Fruit fly (Drosophila melanogaster) whole organism, embryonic: ENCODE measurements around the gene CG45428.

Experiments
- CG11093 ChIP-seq: fragments of 200-800 bp; sonication (Bioruptor generic); IDR thresholded peaks from 3 replicates; pipeline ENCODE4 v1.3.6; 2022; ENCODE audit warnings: missing biosample characterization, missing genetic modification characterization
- CG11247 ChIP-seq: fragments of 200-800 bp; sonication (Bioruptor generic); IDR thresholded peaks from 2 replicates; pipeline ENCODE4 v1.3.6; 2022; ENCODE audit warnings: missing biosample characterization, missing genetic modification characterization
- CG11398 ChIP-seq: fragments of 200-800 bp; sonication (Bioruptor generic); optimal IDR thresholded peaks from 2 replicates; lab custom pipeline; 2016; ENCODE audit warnings: missing biosample characterization, missing genetic modification characterization
- CG11456 ChIP-seq: fragments of 200-800 bp; sonication (Bioruptor generic); IDR thresholded peaks from 3 replicates; pipeline ENCODE4 v1.3.6; 2022; ENCODE audit warnings: missing biosample characterization, missing genetic modification characterization
- CG11696 ChIP-seq: fragments of 200-800 bp; sonication (Bioruptor generic); IDR thresholded peaks from 2 replicates; pipeline ENCODE4 v1.3.6; 2022; ENCODE audit warnings: missing biosample characterization, missing genetic modification characterization
- CG12071 ChIP-seq: fragments of 200-800 bp; sonication (Bioruptor generic); optimal IDR thresholded peaks from 3 replicates; lab custom pipeline; 2018; ENCODE audit warnings: missing biosample characterization, mild to moderate bottlenecking, missing genetic modification characterization
- CG13287 ChIP-seq: fragments of 200-800 bp; sonication (Bioruptor generic); IDR thresholded peaks from 2 replicates; pipeline ENCODE4 v1.3.6; 2022; ENCODE audit warnings: missing biosample characterization, missing genetic modification characterization; ENCODE audit not compliant: partially characterized antibody
- CG14050 ChIP-seq: fragments of 200-800 bp; sonication (Bioruptor generic); IDR thresholded peaks from 3 replicates; pipeline ENCODE4 v1.3.6; 2022; ENCODE audit warnings: missing biosample characterization, missing genetic modification characterization
- CG15073 ChIP-seq: fragments of 200-800 bp; sonication (Bioruptor generic); optimal IDR thresholded peaks from 2 replicates; lab custom pipeline; 2016; ENCODE audit warnings: missing biosample characterization, missing genetic modification characterization
- CG15269 ChIP-seq: fragments of 200-800 bp; sonication (Bioruptor generic); optimal IDR thresholded peaks from 2 replicates; lab custom pipeline; 2018; ENCODE audit warnings: missing biosample characterization, mild to moderate bottlenecking, missing genetic modification characterization, moderate library complexity
- CG17612 ChIP-seq: fragments of 200-800 bp; sonication (Bioruptor generic); IDR thresholded peaks from 2 replicates; pipeline ENCODE4 v1.3.6; 2022; ENCODE audit warnings: missing biosample characterization, missing genetic modification characterization
- CG18262 ChIP-seq: fragments of 200-800 bp; optimal IDR thresholded peaks from 3 replicates; lab custom pipeline; 2019; ENCODE audit warnings: missing biosample characterization, mild to moderate bottlenecking, missing genetic modification characterization, moderate library complexity
- CG18476 ChIP-seq: fragments of 200-800 bp; sonication (Bioruptor generic); optimal IDR thresholded peaks from 2 replicates; lab custom pipeline; 2016; ENCODE audit warnings: missing biosample characterization, mild to moderate bottlenecking, missing genetic modification characterization
- CG2116 ChIP-seq: fragments of 200-800 bp; sonication (Bioruptor generic); optimal IDR thresholded peaks from 3 replicates; lab custom pipeline; 2018; ENCODE audit warnings: missing biosample characterization, mild to moderate bottlenecking, missing genetic modification characterization
- CG31441 ChIP-seq: fragments of 200-800 bp; sonication (Bioruptor generic); IDR thresholded peaks from 2 replicates; pipeline ENCODE4 v1.3.6; 2022; ENCODE audit warnings: missing biosample characterization, missing genetic modification characterization
- CG3407 ChIP-seq: fragments of 200-800 bp; sonication (Bioruptor generic); optimal IDR thresholded peaks from 2 replicates; lab custom pipeline; 2018; ENCODE audit warnings: missing biosample characterization, mild to moderate bottlenecking, missing genetic modification characterization
- CG3838 ChIP-seq: fragments of 200-800 bp; sonication (Bioruptor generic); optimal IDR thresholded peaks from 3 replicates; lab custom pipeline; 2016; ENCODE audit warnings: missing biosample characterization, missing genetic modification characterization
- CG4730 ChIP-seq: fragments of 200-800 bp; sonication (Bioruptor generic); IDR thresholded peaks from 2 replicates; pipeline ENCODE4 v1.3.6; 2022; ENCODE audit warnings: missing biosample characterization, missing genetic modification characterization
- CG6272 ChIP-seq: fragments of 200-800 bp; sonication (Bioruptor generic); IDR thresholded peaks from 2 replicates; pipeline ENCODE4 v1.3.6; 2022; ENCODE audit warnings: missing biosample characterization, missing genetic modification characterization
- CG6683 ChIP-seq: fragments of 200-800 bp; sonication (Bioruptor generic); optimal IDR thresholded peaks from 2 replicates; lab custom pipeline; 2017; ENCODE audit warnings: missing biosample characterization, mild to moderate bottlenecking, missing genetic modification characterization, missing genetic modification reagents
- CG8281 ChIP-seq: fragments of 200-800 bp; sonication (Bioruptor generic); optimal IDR thresholded peaks from 2 replicates; lab custom pipeline; 2018; ENCODE audit warnings: missing biosample characterization, mild to moderate bottlenecking, missing genetic modification characterization, moderate library complexity
- CG9215 ChIP-seq: fragments of 200-800 bp; sonication (Bioruptor generic); IDR thresholded peaks from 2 replicates; pipeline ENCODE4 v1.3.6; 2022; ENCODE audit warnings: missing biosample characterization, missing genetic modification characterization
- CG9876 ChIP-seq: fragments of 200-800 bp; sonication (Bioruptor generic); optimal IDR thresholded peaks from 2 replicates; lab custom pipeline; 2016; ENCODE audit warnings: missing biosample characterization, missing genetic modification characterization
- D19B ChIP-seq: fragments of 200-800 bp; sonication (Bioruptor generic); optimal IDR thresholded peaks from 2 replicates; lab custom pipeline; 2017; ENCODE audit warnings: missing biosample characterization, mild to moderate bottlenecking, missing genetic modification characterization
- Dip3 ChIP-seq: fragments of 200-800 bp; sonication (Bioruptor generic); optimal IDR thresholded peaks from 3 replicates; lab custom pipeline; 2016; ENCODE audit warnings: missing biosample characterization, missing genetic modification characterization
- Drgx ChIP-seq: fragments of 200-800 bp; sonication (Bioruptor generic); IDR thresholded peaks from 2 replicates; pipeline ENCODE4 v1.3.6; 2022; ENCODE audit warnings: missing biosample characterization, missing genetic modification characterization
- Hr3 ChIP-seq: fragments of 200-800 bp; sonication (Bioruptor generic); optimal IDR thresholded peaks from 3 replicates; lab custom pipeline; 2016; ENCODE audit warnings: missing biosample characterization, missing genetic modification characterization
- MBD-R2 ChIP-seq: fragments of 200-800 bp; sonication (Bioruptor generic); IDR thresholded peaks from 2 replicates; pipeline ENCODE4 v1.3.6; 2022; ENCODE audit warnings: missing biosample characterization, missing genetic modification characterization
- Myb ChIP-seq: fragments of 200-800 bp; sonication (Bioruptor generic); optimal IDR thresholded peaks from 2 replicates; lab custom pipeline; 2016; ENCODE audit warnings: missing biosample characterization, missing genetic modification characterization
- NC2α ChIP-seq: fragments of 200-800 bp; sonication (Bioruptor generic); optimal IDR thresholded peaks from 2 replicates; lab custom pipeline; 2016; ENCODE audit warnings: missing biosample characterization, missing genetic modification characterization
- crp ChIP-seq, 2 experiments: fragments of 200-800 bp; sonication (Bioruptor generic); optimal IDR thresholded peaks; 2 replicates in 1 of 2; 3 replicates in 1 of 2; lab custom pipeline; 2017; ENCODE audit warnings: missing biosample characterization in 2 of 2, missing genetic modification characterization in 2 of 2, mild to moderate bottlenecking in 1 of 2, moderate library complexity in 1 of 2
- da ChIP-seq: fragments of 200-800 bp; sonication (Bioruptor generic); optimal IDR thresholded peaks from 2 replicates; lab custom pipeline; 2016; ENCODE audit warnings: missing biosample characterization, missing genetic modification characterization
- dmrt99B ChIP-seq: fragments of 200-800 bp; sonication (Bioruptor generic); optimal IDR thresholded peaks from 2 replicates; lab custom pipeline; 2018; ENCODE audit warnings: missing biosample characterization, mild to moderate bottlenecking, missing genetic modification characterization, moderate library complexity
- ftz-f1 ChIP-seq: fragments of 200-800 bp; sonication (Bioruptor generic); optimal IDR thresholded peaks from 2 replicates; lab custom pipeline; 2016; ENCODE audit warnings: missing biosample characterization, missing genetic modification characterization
- grn ChIP-seq: fragments of 200-800 bp; sonication (Bioruptor generic); optimal IDR thresholded peaks from 3 replicates; lab custom pipeline; 2017; ENCODE audit warnings: missing biosample characterization, missing genetic modification characterization
- gsb ChIP-seq: fragments of 200-800 bp; sonication (Bioruptor generic); IDR thresholded peaks from 2 replicates; pipeline ENCODE4 v1.3.6; 2022; ENCODE audit warnings: missing biosample characterization, missing genetic modification characterization
- gt ChIP-seq: fragments of 200-800 bp; sonication (Bioruptor generic); IDR thresholded peaks from 2 replicates; pipeline ENCODE4 v1.3.6; 2022; ENCODE audit warnings: missing biosample characterization, missing genetic modification characterization
- h ChIP-seq: fragments of >200 bp; optimal IDR thresholded peaks from 2 replicates; lab custom pipeline; 2017
- ham ChIP-seq: fragments of 200-800 bp; sonication (Bioruptor generic); IDR thresholded peaks from 2 replicates; pipeline ENCODE4 v1.3.6; 2022; ENCODE audit warnings: missing biosample characterization, missing genetic modification characterization
- knrl ChIP-seq: fragments of 200-800 bp; sonication (Bioruptor generic); IDR thresholded peaks from 3 replicates; pipeline ENCODE4 v1.3.6; 2022; ENCODE audit warnings: missing biosample characterization, missing genetic modification characterization; ENCODE audit not compliant: partially characterized antibody
- luna ChIP-seq: fragments of 200-800 bp; sonication (Bioruptor generic); optimal IDR thresholded peaks from 2 replicates; lab custom pipeline; 2016; ENCODE audit warnings: missing biosample characterization, missing genetic modification characterization
- nau ChIP-seq: fragments of 200-800 bp; sonication (Bioruptor generic); optimal IDR thresholded peaks from 3 replicates; lab custom pipeline; 2017; ENCODE audit warnings: missing biosample characterization, mild to moderate bottlenecking, missing genetic modification characterization, missing genetic modification reagents
- odd ChIP-seq: fragments of 200-800 bp; sonication (Bioruptor generic); optimal IDR thresholded peaks from 2 replicates; lab custom pipeline; 2017; ENCODE audit warnings: missing biosample characterization, mild to moderate bottlenecking, missing genetic modification characterization
- peb ChIP-seq: fragments of 200-800 bp; sonication (Bioruptor generic); IDR thresholded peaks from 2 replicates; pipeline ENCODE4 v1.3.6; 2022; ENCODE audit warnings: missing biosample characterization, missing genetic modification characterization
- shn ChIP-seq: fragments of 200-800 bp; sonication (Bioruptor generic); optimal IDR thresholded peaks from 3 replicates; lab custom pipeline; 2016; ENCODE audit warnings: missing biosample characterization, missing genetic modification characterization
- so ChIP-seq: fragments of 200-800 bp; sonication (Bioruptor generic); IDR thresholded peaks from 3 replicates; pipeline ENCODE4 v1.3.6; 2022; ENCODE audit warnings: missing biosample characterization, missing genetic modification characterization
- tup ChIP-seq: fragments of 200-800 bp; sonication (Bioruptor generic); optimal IDR thresholded peaks from 2 replicates; lab custom pipeline; 2016; ENCODE audit warnings: missing biosample characterization, mild to moderate bottlenecking, missing genetic modification characterization, moderate library complexity
- usp ChIP-seq: fragments of >200 bp; optimal IDR thresholded peaks from 2 replicates; lab custom pipeline; 2017; ENCODE audit warnings: missing biosample characterization, missing genetic modification characterization
- wdn ChIP-seq: fragments of 200-800 bp; sonication (Bioruptor generic); IDR thresholded peaks from 2 replicates; pipeline ENCODE4 v1.3.6; 2022; ENCODE audit warnings: missing biosample characterization, missing genetic modification characterization
- wek ChIP-seq: fragments of 200-800 bp; sonication (Bioruptor generic); optimal IDR thresholded peaks from 3 replicates; lab custom pipeline; 2018; ENCODE audit warnings: missing biosample characterization, mild to moderate bottlenecking, missing genetic modification characterization, moderate library complexity
- zfh1 ChIP-seq: fragments of 200-800 bp; sonication (Bioruptor generic); IDR thresholded peaks from 3 replicates; pipeline ENCODE4 v1.3.6; 2022; ENCODE audit warnings: missing biosample characterization, missing genetic modification characterization

The CG45428 gene

dm6 chr3L:22863367-22864078 is 26.7 kb upstream of the CG45428 start, which contains the start of gene CG33169 (continued):
- peak; percentile 41; the same call in 1 of the 2 replicates for TF ChIP-seq Drgx (GFP tag; lab: Robert Waterston, UW)
- peak; percentile 83 for TF ChIP-seq tup
- no peak for TF ChIP-seq CG15073
- TF ChIP-seq dmrt99B, result peak; percentile 61
- no peak for TF ChIP-seq h (lab: Kevin White, UChicago)
- TF ChIP-seq ftz-f1, result peak; percentile 97
- peak; percentile 92 for TF ChIP-seq CG9876
- TF ChIP-seq CG6272, result peak; percentile 57; the same call in 1 of the 2 replicates
- no peak for TF ChIP-seq nau
- peak; percentile 73; the same call in 2 of the 3 replicates for TF ChIP-seq CG11093 (GFP tag; lab: Robert Waterston, UW)
- TF ChIP-seq wdn (GFP tag; lab: Robert Waterston, UW), result peak; percentile 79
- TF ChIP-seq CG3838 (GFP tag; lab: Kevin White, UChicago), result peak; percentile 85
- TF ChIP-seq Dip3, result peak; percentile 91
- peak; percentile 71; the same call in 2 of the 3 replicates for TF ChIP-seq so (GFP tag; lab: Robert Waterston, UW)
- peak; percentile 67 for TF ChIP-seq peb (GFP tag; lab: Robert Waterston, UW)
- TF ChIP-seq usp (GFP tag; lab: Kevin White, UChicago), result no peak
- peak; percentile 65 for TF ChIP-seq CG3407 (GFP tag; lab: Kevin White, UChicago)
- TF ChIP-seq NC2α (GFP tag; lab: Kevin White, UChicago), result peak; percentile 76
- TF ChIP-seq da, result peak; percentile 79
- TF ChIP-seq gsb (GFP tag; lab: Robert Waterston, UW), result peak; percentile 78
- peak in 1 of 2 experiments; percentile 78 for TF ChIP-seq crp (GFP tag; optimal IDR thresholded peaks at IDR 0.05; lab: Kevin White, UChicago)
- peak; percentile 46 for TF ChIP-seq CG18476
- TF ChIP-seq CG18262, result no peak
- peak; percentile 89 for TF ChIP-seq zfh1
- TF ChIP-seq CG12071, result peak; percentile 75
- TF ChIP-seq CG11398, result peak; percentile 85
- TF ChIP-seq CG31441 (GFP tag; lab: Robert Waterston, UW), result peak; percentile 56; the same call in 1 of the 2 replicates
- peak; percentile 18 for TF ChIP-seq grn (GFP tag; lab: Kevin White, UChicago)
- peak; percentile 44 for TF ChIP-seq CG4730 (GFP tag; lab: Robert Waterston, UW)
- peak; percentile 54 for TF ChIP-seq wek (GFP tag; lab: Kevin White, UChicago)
- TF ChIP-seq knrl (GFP tag; lab: Robert Waterston, UW), result peak; percentile 73
- peak; percentile 9 for TF ChIP-seq CG8281
- TF ChIP-seq odd (GFP tag; lab: Kevin White, UChicago), result no peak
- TF ChIP-seq D19B (GFP tag; lab: Kevin White, UChicago), result peak; percentile 44
- TF ChIP-seq ham, result peak; percentile 72; the same call in 1 of the 2 replicates
- TF ChIP-seq MBD-R2, result peak; percentile 98
- peak; percentile 74 for TF ChIP-seq CG13287 (GFP tag; lab: Robert Waterston, UW)
- peak; percentile 69 for TF ChIP-seq CG15269 (tag; lab: Kevin White, UChicago)
- peak; percentile 91 for TF ChIP-seq Myb
- TF ChIP-seq gt (GFP tag; lab: Robert Waterston, UW), result peak; percentile 59
- peak; percentile 70 for TF ChIP-seq CG2116
- peak; percentile 90 for TF ChIP-seq shn (GFP tag; lab: Kevin White, UChicago)
- TF ChIP-seq CG9215 (GFP tag; lab: Robert Waterston, UW), result peak; percentile 80
- TF ChIP-seq CG6683 (GFP tag; lab: Kevin White, UChicago), result no peak
- TF ChIP-seq CG14050 (GFP tag; lab: Robert Waterston, UW), result peak; percentile 60
- peak; percentile 96 for TF ChIP-seq CG11456 (GFP tag; lab: Robert Waterston, UW)
- TF ChIP-seq CG11696 (GFP tag; lab: Robert Waterston, UW), result no peak
- TF ChIP-seq luna (GFP tag; lab: Kevin White, UChicago), result peak; percentile 84
- TF ChIP-seq CG11247 (GFP tag; lab: Robert Waterston, UW), result peak; percentile 95
- TF ChIP-seq CG17612, result peak; percentile 88
- peak; percentile 98 for TF ChIP-seq Hr3 (GFP tag; lab: Kevin White, UChicago)
